Fruit fly (Drosophila melanogaster) whole organism, embryonic: ENCODE data around the gene CG15528.

ENCODE experiments used
- Ada2b ChIP-seq: fragments of 200-800 bp; sonication (Bioruptor generic); IDR thresholded peaks from 2 replicates; pipeline ENCODE4 v1.3.6; 2022; ENCODE audit warnings: missing biosample characterization, missing genetic modification characterization
- CG1024 ChIP-seq: fragments of 200-800 bp; sonication (Bioruptor generic); IDR thresholded peaks from 2 replicates; pipeline ENCODE4 v1.3.6; 2022; ENCODE audit warnings: missing biosample characterization, missing genetic modification characterization
- CG10543 ChIP-seq: fragments of 200-800 bp; sonication (Bioruptor generic); optimal IDR thresholded peaks from 3 replicates; lab custom pipeline; 2017; ENCODE audit warnings: missing biosample characterization, mild to moderate bottlenecking, missing genetic modification characterization, moderate library complexity
- CG11696 ChIP-seq: fragments of 200-800 bp; sonication (Bioruptor generic); IDR thresholded peaks from 2 replicates; pipeline ENCODE4 v1.3.6; 2022; ENCODE audit warnings: missing biosample characterization, missing genetic modification characterization
- CG12769 ChIP-seq: fragments of 200-800 bp; sonication (Bioruptor generic); optimal IDR thresholded peaks from 2 replicates; lab custom pipeline; 2019; ENCODE audit warnings: missing biosample characterization, mild to moderate bottlenecking, missing genetic modification characterization, moderate library complexity
- CG13894 ChIP-seq: fragments of 200-800 bp; sonication (Bioruptor generic); optimal IDR thresholded peaks from 3 replicates; lab custom pipeline; 2018; ENCODE audit warnings: missing biosample characterization, mild to moderate bottlenecking, missing genetic modification characterization, moderate library complexity
- CG17912 ChIP-seq: fragments of 200-800 bp; sonication (Bioruptor generic); optimal IDR thresholded peaks from 2 replicates; lab custom pipeline; 2018; ENCODE audit warnings: missing biosample characterization, mild to moderate bottlenecking, missing genetic modification characterization
- CG2202 ChIP-seq: fragments of 200-800 bp; sonication (Bioruptor generic); optimal IDR thresholded peaks from 2 replicates; lab custom pipeline; 2018; ENCODE audit warnings: missing biosample characterization, mild to moderate bottlenecking, missing genetic modification characterization
- CG30020 ChIP-seq: fragments of 200-800 bp; optimal IDR thresholded peaks from 2 replicates; lab custom pipeline; 2019; ENCODE audit warnings: missing biosample characterization, mild to moderate bottlenecking, missing genetic modification characterization, moderate library complexity
- CG6791 ChIP-seq: fragments of 200-800 bp; sonication (Bioruptor generic); IDR thresholded peaks from 3 replicates; pipeline ENCODE4 v1.3.6; 2022; ENCODE audit warnings: missing biosample characterization, missing genetic modification characterization; ENCODE audit not compliant: partially characterized antibody
- CG7839 ChIP-seq: fragments of 200-800 bp; sonication (Bioruptor generic); optimal IDR thresholded peaks from 3 replicates; lab custom pipeline; 2018; ENCODE audit warnings: missing biosample characterization, mild to moderate bottlenecking, missing genetic modification characterization, moderate library complexity
- CG7928 ChIP-seq: fragments of 200-800 bp; sonication (Bioruptor generic); optimal IDR thresholded peaks from 2 replicates; lab custom pipeline; 2017; ENCODE audit warnings: missing biosample characterization, mild to moderate bottlenecking, missing genetic modification characterization
- Deaf1 ChIP-seq: fragments of 200-800 bp; optimal IDR thresholded peaks from 3 replicates; lab custom pipeline; 2019; ENCODE audit warnings: missing biosample characterization, mild to moderate bottlenecking, missing genetic modification characterization, moderate library complexity
- Dll ChIP-seq: fragments of 200-800 bp; sonication (Bioruptor generic); IDR thresholded peaks from 4 replicates; pipeline ENCODE4 v1.3.6; 2022; ENCODE audit warnings: missing biosample characterization, missing genetic modification characterization; ENCODE audit not compliant: partially characterized antibody
- E2f2 ChIP-seq: fragments of 200-800 bp; sonication (Bioruptor generic); IDR thresholded peaks from 2 replicates; pipeline ENCODE4 v1.3.6; 2022; ENCODE audit warnings: missing biosample characterization, missing genetic modification characterization
- HLHmδ ChIP-seq: fragments of 200-800 bp; sonication (Bioruptor generic); optimal IDR thresholded peaks from 2 replicates; lab custom pipeline; 2018; ENCODE audit warnings: missing biosample characterization, mild to moderate bottlenecking, missing genetic modification characterization, moderate library complexity
- Hr51 ChIP-seq, 2 experiments: fragments of 200-800 bp; sonication (Bioruptor generic); optimal IDR thresholded peaks; 2 replicates in 1 of 2; 3 replicates in 1 of 2; lab custom pipeline; 2016 to 2018; ENCODE audit warnings: missing biosample characterization in 2 of 2, missing genetic modification characterization in 2 of 2, mild to moderate bottlenecking in 1 of 2, moderate library complexity in 1 of 2
- Lim3 ChIP-seq: fragments of 200-800 bp; sonication (Bioruptor generic); IDR thresholded peaks from 2 replicates; pipeline ENCODE4 v1.3.6; 2022; ENCODE audit warnings: missing biosample characterization, missing genetic modification characterization
- Med ChIP-seq: fragments of 200-800 bp; sonication (Bioruptor generic); peaks from one replicate; lab custom pipeline; 2016; ENCODE audit warnings: missing biosample characterization, missing genetic modification characterization, mild to moderate bottlenecking, inconsistent platforms, moderate library complexity
- Oaz ChIP-seq: fragments of 200-800 bp; sonication (Bioruptor generic); IDR thresholded peaks from 2 replicates; pipeline ENCODE4 v1.3.6; 2022; ENCODE audit warnings: missing biosample characterization, missing genetic modification characterization
- Optix ChIP-seq: fragments of 200-800 bp; sonication (Bioruptor generic); IDR thresholded peaks from 3 replicates; pipeline ENCODE4 v1.3.6; 2022; ENCODE audit warnings: missing biosample characterization, missing genetic modification characterization
- Side ChIP-seq: fragments of 200-800 bp; sonication (Bioruptor generic); optimal IDR thresholded peaks from 2 replicates; lab custom pipeline; 2016; ENCODE audit warnings: missing biosample characterization, missing genetic modification characterization
- Trl ChIP-seq, 3 experiments: fragments of >200 bp in 2 of 3; fragments of 200-800 bp in 1 of 3; sonication (Bioruptor generic) in 1 of 3; optimal IDR thresholded peaks; 2 replicates in 1 of 3; 3 replicates in 2 of 3; lab custom pipeline; 2016 to 2017; ENCODE audit warnings: missing biosample characterization in 1 of 3, missing genetic modification characterization in 1 of 3
- abd-A ChIP-seq: fragments of 200-800 bp; sonication (Bioruptor generic); optimal IDR thresholded peaks from 3 replicates; lab custom pipeline; 2019; ENCODE audit warnings: missing biosample characterization, mild to moderate bottlenecking, missing genetic modification characterization, moderate library complexity
- ara ChIP-seq: fragments of 200-800 bp; sonication (Bioruptor generic); IDR thresholded peaks from 2 replicates; pipeline ENCODE4 v1.3.6; 2022; ENCODE audit warnings: missing biosample characterization, missing genetic modification characterization
- btn ChIP-seq: fragments of 200-800 bp; sonication (Bioruptor generic); optimal IDR thresholded peaks from 2 replicates; lab custom pipeline; 2016; ENCODE audit warnings: missing biosample characterization, missing genetic modification characterization
- cg ChIP-seq: fragments of 200-800 bp; sonication (Bioruptor generic); optimal IDR thresholded peaks from 3 replicates; lab custom pipeline; 2019; ENCODE audit warnings: missing biosample characterization, mild to moderate bottlenecking, missing genetic modification characterization, moderate library complexity
- chinmo ChIP-seq: fragments of 200-800 bp; sonication (Bioruptor generic); IDR thresholded peaks from 4 replicates; pipeline ENCODE4 v1.3.6; 2022; ENCODE audit warnings: missing biosample characterization, missing genetic modification characterization; ENCODE audit not compliant: partially characterized antibody
- chm ChIP-seq: fragments of 200-800 bp; sonication (Bioruptor generic); IDR thresholded peaks from 2 replicates; pipeline ENCODE4 v1.3.6; 2022; ENCODE audit warnings: missing biosample characterization, missing genetic modification characterization
- corto ChIP-seq: fragments of 200-800 bp; sonication (Bioruptor generic); optimal IDR thresholded peaks from 2 replicates; lab custom pipeline; 2016; ENCODE audit warnings: missing biosample characterization, mild to moderate bottlenecking, missing genetic modification characterization, moderate library complexity
- gce ChIP-seq: fragments of 200-800 bp; sonication (Bioruptor generic); IDR thresholded peaks from 3 replicates; pipeline ENCODE4 v1.3.6; 2022; ENCODE audit warnings: missing biosample characterization, missing genetic modification characterization
- gro ChIP-seq: fragments of 200-800 bp; sonication (Bioruptor generic); optimal IDR thresholded peaks from 2 replicates; lab custom pipeline; 2016; ENCODE audit warnings: missing biosample characterization, missing genetic modification characterization
- hbn ChIP-seq: fragments of 200-800 bp; sonication (Bioruptor generic); IDR thresholded peaks from 2 replicates; pipeline ENCODE4 v1.3.6; 2022; ENCODE audit warnings: missing biosample characterization, missing genetic modification characterization; ENCODE audit not compliant: partially characterized antibody
- inv ChIP-seq: fragments of 200-800 bp; sonication (Bioruptor generic); IDR thresholded peaks from 2 replicates; pipeline ENCODE4 v1.3.6; 2022; ENCODE audit warnings: missing biosample characterization, missing genetic modification characterization; ENCODE audit not compliant: partially characterized antibody
- kay ChIP-seq: fragments of 200-800 bp; sonication (Bioruptor generic); optimal IDR thresholded peaks from 2 replicates; lab custom pipeline; 2016; ENCODE audit warnings: missing biosample characterization, missing genetic modification characterization
- nerfin-1 ChIP-seq: fragments of 200-800 bp; sonication (Bioruptor generic); optimal IDR thresholded peaks from 3 replicates; lab custom pipeline; 2019; ENCODE audit warnings: missing biosample characterization, mild to moderate bottlenecking, missing genetic modification characterization, moderate library complexity
- nom ChIP-seq: fragments of 200-800 bp; sonication (Bioruptor generic); optimal IDR thresholded peaks from 2 replicates; lab custom pipeline; 2017; ENCODE audit warnings: missing biosample characterization, missing genetic modification characterization, mild to moderate bottlenecking, moderate library complexity, missing genetic modification reagents
- tio ChIP-seq: fragments of 200-800 bp; sonication (Bioruptor generic); optimal IDR thresholded peaks from 2 replicates; lab custom pipeline; 2017; ENCODE audit warnings: missing biosample characterization, missing genetic modification characterization, inconsistent platforms
- vvl ChIP-seq: fragments of 200-800 bp; sonication (Bioruptor generic); IDR thresholded peaks from 2 replicates; pipeline ENCODE4 v1.3.6; 2022; ENCODE audit warnings: missing biosample characterization, missing genetic modification characterization
- z ChIP-seq: fragments of 200-800 bp; sonication (Bioruptor generic); IDR thresholded peaks from 3 replicates; pipeline ENCODE4 v1.3.6; 2022; ENCODE audit warnings: missing biosample characterization, missing genetic modification characterization
- zen ChIP-seq: fragments of 200-800 bp; sonication (Bioruptor generic); optimal IDR thresholded peaks from 3 replicates; lab custom pipeline; 2018; ENCODE audit warnings: missing biosample characterization, mild to moderate bottlenecking, missing genetic modification characterization, moderate library complexity

CG15528 gene

dm6 chr3R:30099341-30099871 lies 47.5 kb upstream of the CG15528 start (continued):
- TF ChIP-seq CG12769 (tag; lab: Kevin White, UChicago) (no peak), Optix (GFP tag; lab: Robert Waterston, UW) (no peak), CG2202 (no peak), zen (no peak), CG11696 (GFP tag; lab: Robert Waterston, UW) (no peak), CG10543 (GFP tag; lab: Kevin White, UChicago) (peak; percentile 30), inv (GFP tag; lab: Robert Waterston, UW) (peak; percentile 27; the same call in 1 of the 2 replicates), corto (GFP tag; lab: Kevin White, UChicago) (peak; percentile 9), btn (no peak), gce (GFP tag; lab: Robert Waterston, UW) (no peak), Dll (GFP tag; lab: Robert Waterston, UW) (peak; percentile 46; the same call in 2 of the 4 replicates), CG7928 (GFP tag; lab: Kevin White, UChicago) (no peak), Side (GFP tag; lab: Kevin White, UChicago) (peak; percentile 22), vvl (GFP tag; lab: Robert Waterston, UW) (peak; percentile 11; the same call in 1 of the 2 replicates), tio (GFP tag; lab: Kevin White, UChicago) (no peak), chm (peak; percentile 76; the same call in 1 of the 2 replicates), hbn (peak; percentile 60), Hr51 (GFP tag; optimal IDR thresholded peaks at IDR 0.05; lab: Kevin White, UChicago) (no peak), CG7839 (tag; lab: Kevin White, UChicago) (no peak), Lim3 (no peak), gro (GFP tag; lab: Kevin White, UChicago) (peak; percentile 47)

dm6 chr3R:30098229-30098628 lies 46.3 kb upstream of the CG15528 start:
- TF ChIP-seq Ada2b (GFP tag; lab: Robert Waterston, UW) = no peak
- TF ChIP-seq nom (GFP tag; lab: Kevin White, UChicago) = no peak
- no peak for TF ChIP-seq CG1024 (GFP tag; lab: Robert Waterston, UW)
- peak; percentile 46 for TF ChIP-seq cg (GFP tag; lab: Kevin White, UChicago)
- no peak for TF ChIP-seq HLHmδ (GFP tag; lab: Kevin White, UChicago)
- no peak for TF ChIP-seq kay
- peak; percentile 79 for TF ChIP-seq abd-A (tag; lab: Kevin White, UChicago)
- TF ChIP-seq Med (GFP tag; lab: Kevin White, UChicago) = no peak
- no peak for TF ChIP-seq nerfin-1 (tag; lab: Kevin White, UChicago)
- peak; percentile 59; the same call in 1 of the 3 replicates for TF ChIP-seq z (GFP tag; lab: Robert Waterston, UW)
- peak; percentile 42 for TF ChIP-seq CG13894 (tag; lab: Kevin White, UChicago)
- TF ChIP-seq Trl (optimal IDR thresholded peaks at IDR 0.05; lab: Kevin White, UChicago) = peak; percentile 8 to 44
- no peak for TF ChIP-seq Trl (GFP tag; optimal IDR thresholded peaks at IDR 0.05; lab: Kevin White, UChicago)
- peak; percentile 76 for TF ChIP-seq Deaf1 (tag; lab: Kevin White, UChicago)
- TF ChIP-seq chinmo = 0 out of 4 replicates have a peak, but pooled peaks have one; percentile 11
- TF ChIP-seq CG30020 (tag; lab: Kevin White, UChicago) = no peak
- TF ChIP-seq ara (GFP tag; lab: Robert Waterston, UW) = no peak
- no peak for TF ChIP-seq CG17912 (GFP tag; lab: Kevin White, UChicago)
- TF ChIP-seq gro (GFP tag; lab: Kevin White, UChicago) = no peak
- no peak for TF ChIP-seq Oaz (GFP tag; lab: Robert Waterston, UW)
- no peak for TF ChIP-seq CG6791 (GFP tag; lab: Robert Waterston, UW)
- no peak for TF ChIP-seq E2f2
